Worm (Caenorhabditis elegans) whole organism, early embryonic: ENCODE measurements around the gene pals-22.

ENCODE experiments used
- ama-1 ChIP-seq: fragments of 150-350 bp; optimal IDR thresholded peaks from 2 replicates; lab custom pipeline; 2014
- ceh-13 ChIP-seq: fragments of 200-800 bp; sonication (Bioruptor generic); optimal IDR thresholded peaks from 2 replicates; lab custom pipeline; 2018; ENCODE audit warnings: mild to moderate bottlenecking, missing genetic modification characterization, missing compliant biosample characterization
- ceh-36 ChIP-seq: sonication (generic microtip); optimal IDR thresholded peaks from 2 replicates; lab custom pipeline; 2016; ENCODE audit warnings: missing genetic modification characterization, inconsistent platforms, missing compliant biosample characterization
- ets-7 ChIP-seq: sonication (generic microtip); optimal IDR thresholded peaks from 2 replicates; lab custom pipeline; 2016; ENCODE audit warnings: missing genotype, missing genetic modification characterization, missing compliant biosample characterization
- flt-1 ChIP-seq: fragments of 200-800 bp; sonication (Bioruptor generic); IDR thresholded peaks from 2 replicates; pipeline ENCODE4 v1.3.6; 2022; ENCODE audit warnings: missing genetic modification characterization, missing compliant biosample characterization
- hnd-1 ChIP-seq: sonication (generic microtip); optimal IDR thresholded peaks from 2 replicates; lab custom pipeline; 2016; ENCODE audit warnings: missing genetic modification characterization, missing compliant biosample characterization
- pes-1 ChIP-seq: fragments of 200-800 bp; sonication (Bioruptor generic); IDR thresholded peaks from 2 replicates; pipeline ENCODE4 v1.3.6; 2022; ENCODE audit warnings: missing genetic modification reagents, missing genetic modification characterization, missing compliant biosample characterization
- sea-1 ChIP-seq: fragments of 200-800 bp; sonication (Bioruptor generic); conservative IDR thresholded peaks from 2 replicates; pipeline ENCODE4 v1.3.6; 2022; ENCODE audit warnings: missing genetic modification characterization, missing compliant biosample characterization
- tbx-37 ChIP-seq: fragments of 200-800 bp; sonication (Bioruptor generic); conservative IDR thresholded peaks from 2 replicates; pipeline ENCODE4 v1.3.6; 2022; ENCODE audit warnings: missing genetic modification reagents, missing genetic modification characterization, missing compliant biosample characterization

DNA sequence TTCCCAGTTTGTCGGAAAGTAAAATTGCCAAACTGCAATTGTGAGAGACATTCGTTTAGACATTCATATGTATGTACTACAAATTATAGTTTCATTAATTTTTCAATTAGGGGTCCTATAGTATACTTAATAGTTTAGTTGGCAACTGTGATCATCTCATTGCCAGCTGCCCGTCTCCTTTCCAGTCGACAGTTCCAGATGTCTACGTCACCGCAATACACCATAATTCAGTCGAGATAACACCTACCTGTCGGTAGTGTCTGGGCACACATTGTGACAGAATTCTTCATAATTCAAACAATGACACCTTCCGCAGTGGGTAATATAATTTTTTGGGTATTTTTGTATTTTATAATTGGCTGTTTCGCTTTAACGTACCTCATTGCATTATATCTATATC is 41.3 kb downstream of the pals-22 start, which contains the start of gene F40G9.19:
- TF ChIP-seq ceh-13 (GFP tag; lab: Kevin White, UChicago) (no peak), ama-1 (lab: Kevin White, UChicago) (no peak), sea-1 (GFP tag; lab: Robert Waterston, UW) (no peak), pes-1 (GFP tag; lab: Robert Waterston, UW) (no peak), ets-7 (no peak), flt-1 (GFP tag; lab: Robert Waterston, UW) (no peak), ceh-36 (tag; lab: Kevin White, UChicago) (no peak), hnd-1 (tag; lab: Kevin White, UChicago) (no peak), tbx-37 (GFP tag; lab: Robert Waterston, UW) (no peak)
